Fruit fly (Drosophila melanogaster) whole organism, wandering third instar larva: ENCODE measurements around the gene mtrm.

ENCODE experiments used
- Abd-B ChIP-seq: fragments of >200 bp; optimal IDR thresholded peaks from 2 replicates; lab custom pipeline; 2017; ENCODE audit warnings: missing biosample characterization, missing genetic modification characterization
- CG32264 ChIP-seq: fragments of 200-800 bp; sonication (Bioruptor generic); optimal IDR thresholded peaks from 2 replicates; lab custom pipeline; 2016; ENCODE audit warnings: missing biosample characterization, missing genetic modification characterization
- CG9705 ChIP-seq: fragments of 200-800 bp; sonication (Bioruptor generic); optimal IDR thresholded peaks from 2 replicates; lab custom pipeline; 2018; ENCODE audit warnings: missing biosample characterization, mild to moderate bottlenecking, missing genetic modification characterization
- CrebA ChIP-seq: fragments of 200-800 bp; sonication (Bioruptor generic); optimal IDR thresholded peaks from 2 replicates; lab custom pipeline; 2016; ENCODE audit warnings: missing biosample characterization, mild to moderate bottlenecking, missing genetic modification characterization, borderline replicate concordance
- Dfd ChIP-seq: fragments of >200 bp; optimal IDR thresholded peaks from 2 replicates; lab custom pipeline; 2017; ENCODE audit warnings: missing biosample characterization, missing genetic modification characterization
- Dif ChIP-seq: fragments of 200-275, 200-300 bp; sonication (Bioruptor generic); optimal IDR thresholded peaks from 2 replicates; lab custom pipeline; 2018; ENCODE audit warnings: missing biosample characterization, missing genetic modification characterization; ENCODE audit not compliant: partially characterized antibody
- GATAd ChIP-seq: sonication (Bioruptor generic); optimal IDR thresholded peaks from 2 replicates; lab custom pipeline; 2016; ENCODE audit warnings: missing biosample characterization, missing genetic modification characterization
- HLH106 ChIP-seq: fragments of 200-800 bp; optimal IDR thresholded peaks from 3 replicates; lab custom pipeline; 2019; ENCODE audit warnings: missing biosample characterization, mild to moderate bottlenecking, missing genetic modification characterization, moderate library complexity
- Hnf4 ChIP-seq: fragments of 200-800 bp; sonication (Bioruptor generic); optimal IDR thresholded peaks from 2 replicates; lab custom pipeline; 2016; ENCODE audit warnings: missing biosample characterization, mild to moderate bottlenecking, missing genetic modification characterization
- Hr78 ChIP-seq: fragments of >200 bp; optimal IDR thresholded peaks from 2 replicates; lab custom pipeline; 2017; ENCODE audit warnings: missing biosample characterization, missing genetic modification characterization
- Hr83 ChIP-seq: fragments of 200-300 bp; sonication (Bioruptor generic); optimal IDR thresholded peaks from 2 replicates; lab custom pipeline; 2016; ENCODE audit warnings: missing biosample characterization, mild to moderate bottlenecking, missing genetic modification characterization, moderate library complexity; ENCODE audit not compliant: poor library complexity, severe bottlenecking
- Jra ChIP-seq: sonication (Bioruptor generic); optimal IDR thresholded peaks from 2 replicates; lab custom pipeline; 2016; ENCODE audit warnings: missing biosample characterization, missing genetic modification characterization
- Mio ChIP-seq: sonication (Bioruptor generic); optimal IDR thresholded peaks from 2 replicates; lab custom pipeline; 2016; ENCODE audit warnings: missing biosample characterization, missing genetic modification characterization
- Myc ChIP-seq: fragments of >200 bp; optimal IDR thresholded peaks from 2 replicates; lab custom pipeline; 2017
- N ChIP-seq: fragments of >200 bp; optimal IDR thresholded peaks from 2 replicates; lab custom pipeline; 2018; ENCODE audit warnings: missing biosample characterization, missing external identifiers, missing genetic modification characterization
- OdsH ChIP-seq: fragments of 200-800 bp; sonication (Bioruptor generic); optimal IDR thresholded peaks from 2 replicates; lab custom pipeline; 2016; ENCODE audit warnings: missing biosample characterization, mild to moderate bottlenecking, missing genetic modification characterization
- Rel ChIP-seq, 2 experiments: fragments of 200-800 bp; sonication (Bioruptor generic) in 1 of 2; optimal IDR thresholded peaks; 2 replicates in 1 of 2; 3 replicates in 1 of 2; lab custom pipeline; 2016 to 2019; ENCODE audit warnings: mild to moderate bottlenecking in 2 of 2, missing biosample characterization in 2 of 2, missing genetic modification characterization in 2 of 2, moderate library complexity in 1 of 2
- Sp1 ChIP-seq: fragments of 200-800 bp; sonication (Bioruptor generic); optimal IDR thresholded peaks from 3 replicates; lab custom pipeline; 2019; ENCODE audit warnings: missing biosample characterization, mild to moderate bottlenecking, missing genetic modification characterization, moderate library complexity
- Vsx2 ChIP-seq: fragments of 200-300, 225-300 bp; sonication (Bioruptor generic); optimal IDR thresholded peaks from 2 replicates; lab custom pipeline; 2018; ENCODE audit warnings: missing biosample characterization, missing genetic modification characterization; ENCODE audit not compliant: partially characterized antibody
- br ChIP-seq: fragments of 200-800 bp; sonication (Bioruptor generic); optimal IDR thresholded peaks from 2 replicates; lab custom pipeline; 2016; ENCODE audit warnings: missing biosample characterization, missing genetic modification characterization
- brk ChIP-seq: fragments of 200-800 bp; sonication (Bioruptor generic); optimal IDR thresholded peaks from 2 replicates; lab custom pipeline; 2016; ENCODE audit warnings: missing biosample characterization, mild to moderate bottlenecking, missing genetic modification characterization
- dl ChIP-seq, 2 experiments: fragments of 175-275, 200-275 bp in 1 of 2; fragments of 200-275 bp in 1 of 2; sonication (Bioruptor generic); optimal IDR thresholded peaks; lab custom pipeline; 2018; ENCODE audit warnings: mild to moderate bottlenecking in 2 of 2, missing biosample characterization in 2 of 2, missing genetic modification characterization in 2 of 2, moderate library complexity in 2 of 2; ENCODE audit not compliant: partially characterized antibody in 2 of 2, insufficient read depth in 1 of 2
- dmrt93B ChIP-seq: fragments of 200-800 bp; sonication (Bioruptor generic); optimal IDR thresholded peaks from 2 replicates; lab custom pipeline; 2018; ENCODE audit warnings: missing biosample characterization, mild to moderate bottlenecking, missing genetic modification characterization
- dsf ChIP-seq: sonication (Bioruptor generic); optimal IDR thresholded peaks from 2 replicates; lab custom pipeline; 2016; ENCODE audit warnings: missing biosample characterization, missing genetic modification characterization, borderline replicate concordance
- ey ChIP-seq: fragments of 200-800 bp; sonication (Bioruptor generic); optimal IDR thresholded peaks from 2 replicates; lab custom pipeline; 2016; ENCODE audit warnings: missing biosample characterization, missing genetic modification characterization
- foxo ChIP-seq, 2 experiments: fragments of 200-800 bp; sonication (Bioruptor generic); optimal IDR thresholded peaks; 2 replicates in 1 of 2; 3 replicates in 1 of 2; lab custom pipeline; 2016 to 2017; ENCODE audit warnings: missing biosample characterization in 2 of 2, missing genetic modification characterization in 2 of 2
- fru ChIP-seq: fragments of 200-800 bp; sonication (Bioruptor generic); optimal IDR thresholded peaks from 3 replicates; lab custom pipeline; 2016; ENCODE audit warnings: missing biosample characterization, mild to moderate bottlenecking, missing genetic modification characterization
- h ChIP-seq: fragments of 200-800 bp; sonication (Bioruptor generic); optimal IDR thresholded peaks from 3 replicates; lab custom pipeline; 2016; ENCODE audit warnings: missing biosample characterization, mild to moderate bottlenecking, missing genetic modification characterization
- jim ChIP-seq: fragments of 175-275, 200-325 bp; sonication (Bioruptor generic); optimal IDR thresholded peaks from 2 replicates; lab custom pipeline; 2016; ENCODE audit warnings: missing biosample characterization, mild to moderate bottlenecking, missing genetic modification characterization
- lola ChIP-seq: fragments of >200 bp; optimal IDR thresholded peaks from 2 replicates; lab custom pipeline; 2017; ENCODE audit warnings: missing biosample characterization, missing genetic modification characterization
- pan ChIP-seq: fragments of >200 bp; optimal IDR thresholded peaks from 2 replicates; lab custom pipeline; 2017
- psq ChIP-seq: fragments of 200-800 bp; sonication (Bioruptor generic); optimal IDR thresholded peaks from 3 replicates; lab custom pipeline; 2017; ENCODE audit warnings: missing biosample characterization, mild to moderate bottlenecking, missing genetic modification characterization, moderate library complexity
- rgr ChIP-seq: fragments of 200-800 bp; sonication (Bioruptor generic); optimal IDR thresholded peaks from 3 replicates; lab custom pipeline; 2016; ENCODE audit warnings: missing biosample characterization, mild to moderate bottlenecking, missing genetic modification characterization
- sage ChIP-seq: fragments of 200-800 bp; sonication (Bioruptor generic); optimal IDR thresholded peaks from 2 replicates; lab custom pipeline; 2016; ENCODE audit warnings: missing biosample characterization, mild to moderate bottlenecking, missing genetic modification characterization
- sv ChIP-seq: fragments of 200-800 bp; sonication (Bioruptor generic); optimal IDR thresholded peaks from 3 replicates; lab custom pipeline; 2016; ENCODE audit warnings: missing biosample characterization, missing genetic modification characterization
- tai ChIP-seq: sonication (Bioruptor generic); optimal IDR thresholded peaks from 2 replicates; lab custom pipeline; 2016; ENCODE audit warnings: missing biosample characterization, missing genetic modification characterization
- usp ChIP-seq: fragments of >200 bp; optimal IDR thresholded peaks from 2 replicates; lab custom pipeline; 2017; ENCODE audit warnings: missing biosample characterization, missing genetic modification characterization
- woc ChIP-seq: sonication (Bioruptor generic); optimal IDR thresholded peaks from 2 replicates; lab custom pipeline; 2016; ENCODE audit warnings: missing biosample characterization, mild to moderate bottlenecking, missing genetic modification characterization

mtrm gene

dm6 chr3L:8458767-8459614 lies 46.2 kb downstream of the mtrm start:
- TF ChIP-seq Rel (GFP tag; optimal IDR thresholded peaks at IDR 0.05; lab: Kevin White, UChicago) (no peak), Rel (tag; optimal IDR thresholded peaks at IDR 0.05; lab: Kevin White, UChicago) (no peak), pan (lab: Kevin White, UChicago) (no peak), h (peak; percentile 44), woc (GFP tag; lab: Kevin White, UChicago) (no peak), tai (GFP tag; lab: Kevin White, UChicago) (no peak), dsf (GFP tag; lab: Kevin White, UChicago) (no peak), Myc (no peak), sv (GFP tag; lab: Kevin White, UChicago) (no peak), dl (GFP tag; optimal IDR thresholded peaks at IDR 0.05; lab: Kevin White, UChicago; ENCODE audit: insufficient read depth in 1 of 2, partially characterized antibody in 2 of 2) (no peak), usp (GFP tag; lab: Kevin White, UChicago) (no peak), lola (no peak), Hr83 (GFP tag; lab: Kevin White, UChicago) (no peak), Jra (GFP tag; lab: Kevin White, UChicago) (no peak), dmrt93B (peak; percentile 11), N (GFP tag; lab: Kevin White, UChicago) (no peak), Dif (GFP tag; lab: Kevin White, UChicago) (no peak), GATAd (GFP tag; lab: Kevin White, UChicago) (no peak), brk (GFP tag; lab: Kevin White, UChicago) (peak; percentile 11), foxo (GFP tag; optimal IDR thresholded peaks at IDR 0.05; lab: Kevin White, UChicago) (peak in 1 of 2 experiments; percentile 37), Sp1 (GFP tag; lab: Kevin White, UChicago) (no peak), CG32264 (GFP tag; lab: Kevin White, UChicago) (no peak), HLH106 (tag; lab: Kevin White, UChicago) (peak; percentile 36), CG9705 (GFP tag; lab: Kevin White, UChicago) (no peak), Mio (no peak), br (no peak), Vsx2 (no peak), CrebA (GFP tag; lab: Kevin White, UChicago) (no peak), jim (no peak), ey (GFP tag; lab: Kevin White, UChicago) (peak; percentile 8), psq (GFP tag; lab: Kevin White, UChicago) (no peak), rgr (GFP tag; lab: Kevin White, UChicago) (peak; percentile 1), Hnf4 (GFP tag; lab: Kevin White, UChicago) (no peak), Dfd (GFP tag; lab: Kevin White, UChicago) (no peak), Hr78 (GFP tag; lab: Kevin White, UChicago) (no peak), OdsH (peak; percentile 39), sage (no peak), fru (GFP tag; lab: Kevin White, UChicago) (peak; percentile 51), Abd-B (no peak)

- TF ChIP-seq Dfd (GFP tag; lab: Kevin White, UChicago) (no peak), Hr83 (GFP tag; lab: Kevin White, UChicago) (no peak), rgr (GFP tag; lab: Kevin White, UChicago) (no peak), CG32264 (GFP tag; lab: Kevin White, UChicago) (no peak), OdsH (no peak), Vsx2 (peak; percentile 71), usp (GFP tag; lab: Kevin White, UChicago) (no peak), br (no peak), Hnf4 (GFP tag; lab: Kevin White, UChicago) (no peak), jim (no peak), N (GFP tag; lab: Kevin White, UChicago) (no peak), Dif (GFP tag; lab: Kevin White, UChicago) (peak; percentile 54), h (no peak)
- TF ChIP-seq, all 38 proteins: peak for 2
These were observed 46.8 kb downstream of the mtrm start for dm6 chr3L:8459615-8460004.
